Fruit fly (Drosophila melanogaster) whole organism, adult: Measurements from ENCODE around the gene CG9044.

Source experiments
- CG11617 ChIP-seq: fragments of 200-800 bp; sonication (Bioruptor generic); optimal IDR thresholded peaks from 2 replicates; lab custom pipeline; 2017; ENCODE audit warnings: mild to moderate bottlenecking, missing biosample characterization, missing genetic modification reagents, missing genetic modification characterization
- CG12768 ChIP-seq: fragments of 200-800 bp; sonication (Bioruptor generic); optimal IDR thresholded peaks from 2 replicates; lab custom pipeline; 2017; ENCODE audit warnings: missing biosample characterization, missing genetic modification characterization, mild to moderate bottlenecking, moderate library complexity, missing genetic modification reagents
- CG14711 ChIP-seq: fragments of 200-800 bp; sonication (Bioruptor generic); optimal IDR thresholded peaks from 2 replicates; lab custom pipeline; 2018; ENCODE audit warnings: missing biosample characterization, mild to moderate bottlenecking, missing genetic modification characterization, moderate library complexity
- CG1620 ChIP-seq: fragments of 200-800 bp; sonication (Bioruptor generic); optimal IDR thresholded peaks from 2 replicates; lab custom pipeline; 2016; ENCODE audit warnings: missing biosample characterization, missing genetic modification characterization
- CG33017 ChIP-seq: fragments of 200-800 bp; sonication (Bioruptor generic); optimal IDR thresholded peaks from 2 replicates; lab custom pipeline; 2018; ENCODE audit warnings: missing biosample characterization, mild to moderate bottlenecking, missing genetic modification characterization, moderate library complexity
- CG7045 ChIP-seq: fragments of 200-800 bp; sonication (Bioruptor generic); optimal IDR thresholded peaks from 2 replicates; lab custom pipeline; 2017; ENCODE audit warnings: missing biosample characterization, mild to moderate bottlenecking, missing genetic modification characterization
- CG7101 ChIP-seq: fragments of 200-800 bp; sonication (Bioruptor generic); optimal IDR thresholded peaks from 2 replicates; lab custom pipeline; 2018; ENCODE audit warnings: missing biosample characterization, mild to moderate bottlenecking, missing genetic modification characterization, moderate library complexity
- Hr96 ChIP-seq: fragments of 200-800 bp; sonication (Bioruptor generic); optimal IDR thresholded peaks from 2 replicates; lab custom pipeline; 2016; ENCODE audit warnings: missing biosample characterization, missing genetic modification characterization
- Mnt ChIP-seq: fragments of 200-800 bp; sonication (Bioruptor generic); optimal IDR thresholded peaks from 2 replicates; lab custom pipeline; 2016; ENCODE audit warnings: missing biosample characterization, mild to moderate bottlenecking, missing genetic modification characterization
- cnc ChIP-seq, 2 experiments: fragments of >200 bp; optimal IDR thresholded peaks; 2 replicates each; lab custom pipeline; 2017
- kay ChIP-seq: fragments of 200-800 bp; sonication (Bioruptor generic); peaks from one replicate; lab custom pipeline; 2016; ENCODE audit warnings: missing biosample characterization, missing genetic modification characterization, borderline replicate concordance
- ovo ChIP-seq: fragments of 200-800 bp; sonication (Bioruptor generic); optimal IDR thresholded peaks from 2 replicates; lab custom pipeline; 2016; ENCODE audit warnings: missing biosample characterization, missing genetic modification characterization
- tj ChIP-seq: fragments of 200-800 bp; sonication (Bioruptor generic); optimal IDR thresholded peaks from 3 replicates; lab custom pipeline; 2017; ENCODE audit warnings: missing biosample characterization, mild to moderate bottlenecking, missing genetic modification characterization, moderate library complexity

dm6 chr2L:5964211-5964610 lies 15.0 kb downstream of the CG9044 start:
- no peak for TF ChIP-seq CG12768
- TF ChIP-seq kay (GFP tag; lab: Kevin White, UChicago): no peak
- no peak for TF ChIP-seq CG1620 (GFP tag; lab: Kevin White, UChicago)
- no peak for TF ChIP-seq Mnt (GFP tag; lab: Kevin White, UChicago)
- no peak for TF ChIP-seq CG33017 (tag; lab: Kevin White, UChicago)
- TF ChIP-seq CG7101 (tag; lab: Kevin White, UChicago): no peak
- TF ChIP-seq ovo: no peak
- TF ChIP-seq Hr96 (GFP tag; lab: Kevin White, UChicago): no peak
- no peak for TF ChIP-seq CG7045
- no peak for TF ChIP-seq cnc (optimal IDR thresholded peaks at IDR 0.05; lab: Kevin White, UChicago)
- TF ChIP-seq CG14711 (tag; lab: Kevin White, UChicago): no peak
- TF ChIP-seq tj (GFP tag; lab: Kevin White, UChicago): peak; percentile 94
- TF ChIP-seq CG11617 (GFP tag; lab: Kevin White, UChicago): no peak
